Worm (Caenorhabditis elegans) whole organism, late embryonic: ENCODE data around the gene mnk-1.

Source experiments
- C08G9.2 ChIP-seq: sonication (generic microtip); optimal IDR thresholded peaks from 2 replicates; lab custom pipeline; 2016; ENCODE audit warnings: mild to moderate bottlenecking, missing genetic modification characterization, moderate library complexity, missing compliant biosample characterization
- C38D4.7 ChIP-seq: fragments of 200-800 bp; sonication (Bioruptor generic); optimal IDR thresholded peaks from 2 replicates; lab custom pipeline; 2018; ENCODE audit warnings: mild to moderate bottlenecking, missing genetic modification characterization, moderate library complexity, missing compliant biosample characterization
- K09A11.1 ChIP-seq: sonication (generic microtip); optimal IDR thresholded peaks from 2 replicates; lab custom pipeline; 2017; ENCODE audit warnings: antibody characterized with exemption, mild to moderate bottlenecking, missing genetic modification characterization, missing compliant biosample characterization; ENCODE audit not compliant: insufficient read depth
- T23F11.4 ChIP-seq: fragments of 200-800 bp; sonication (Bioruptor generic); optimal IDR thresholded peaks from 2 replicates; lab custom pipeline; 2018; ENCODE audit warnings: mild to moderate bottlenecking, missing genetic modification characterization, missing compliant biosample characterization
- Y22D7AL.16 ChIP-seq: sonication (generic microtip); optimal IDR thresholded peaks from 2 replicates; lab custom pipeline; 2016; ENCODE audit warnings: missing genetic modification characterization, missing compliant biosample characterization
- ahr-1 ChIP-seq: sonication (generic microtip); optimal IDR thresholded peaks from 2 replicates; lab custom pipeline; 2016; ENCODE audit warnings: missing genetic modification characterization, missing compliant biosample characterization
- ceh-18 ChIP-seq: sonication (generic microtip); optimal IDR thresholded peaks from 2 replicates; lab custom pipeline; 2016; ENCODE audit warnings: missing genetic modification characterization, missing compliant biosample characterization
- ceh-30 ChIP-seq: fragments of 150-350 bp; optimal IDR thresholded peaks from 2 replicates; lab custom pipeline; 2014; ENCODE audit warnings: missing biosample characterization, missing genetic modification characterization
- ceh-45 ChIP-seq: fragments of 200-800 bp; sonication (Bioruptor generic); IDR thresholded peaks from 2 replicates; pipeline ENCODE4 v1.3.6; 2022; ENCODE audit warnings: missing genetic modification reagents, missing genetic modification characterization, missing compliant biosample characterization
- ceh-6 ChIP-seq: fragments of 200-800 bp; sonication (Bioruptor generic); optimal IDR thresholded peaks from 2 replicates; lab custom pipeline; 2018; ENCODE audit warnings: mild to moderate bottlenecking, missing genetic modification characterization, missing compliant biosample characterization
- ceh-9 ChIP-seq: sonication (generic microtip); optimal IDR thresholded peaks from 2 replicates; lab custom pipeline; 2016; ENCODE audit warnings: mild to moderate bottlenecking, missing genetic modification characterization, inconsistent platforms, missing compliant biosample characterization
- elt-2 ChIP-seq: sonication (generic microtip); optimal IDR thresholded peaks from 2 replicates; lab custom pipeline; 2016; ENCODE audit warnings: missing genetic modification reagents, missing genetic modification characterization, missing compliant biosample characterization
- elt-4 ChIP-seq: sonication (generic microtip); optimal IDR thresholded peaks from 2 replicates; lab custom pipeline; 2016; ENCODE audit warnings: missing genetic modification characterization, missing compliant biosample characterization
- ets-4 ChIP-seq: sonication (generic microtip); optimal IDR thresholded peaks from 2 replicates; lab custom pipeline; 2016; ENCODE audit warnings: missing genetic modification characterization, missing compliant biosample characterization
- eyg-1 ChIP-seq: sonication (generic microtip); optimal IDR thresholded peaks from 2 replicates; lab custom pipeline; 2016; ENCODE audit warnings: missing genotype, missing genetic modification characterization, missing compliant biosample characterization
- fax-1 ChIP-seq: sonication (generic microtip); optimal IDR thresholded peaks from 2 replicates; lab custom pipeline; 2016; ENCODE audit warnings: missing genotype, missing genetic modification characterization, missing compliant biosample characterization
- fkh-6 ChIP-seq: sonication (generic microtip); optimal IDR thresholded peaks from 2 replicates; lab custom pipeline; 2016; ENCODE audit warnings: missing genetic modification characterization, missing compliant biosample characterization
- gmeb-2 ChIP-seq: sonication (generic microtip); optimal IDR thresholded peaks from 2 replicates; lab custom pipeline; 2016; ENCODE audit warnings: missing genetic modification characterization, inconsistent platforms, missing compliant biosample characterization
- hlh-13 ChIP-seq: fragments of 200-800 bp; sonication (Bioruptor generic); optimal IDR thresholded peaks from 2 replicates; lab custom pipeline; 2018; ENCODE audit warnings: mild to moderate bottlenecking, missing genetic modification characterization, missing compliant biosample characterization
- hlh-15 ChIP-seq: sonication (generic microtip); optimal IDR thresholded peaks from 2 replicates; lab custom pipeline; 2016; ENCODE audit warnings: missing genetic modification characterization, missing compliant biosample characterization
- hlh-6 ChIP-seq: sonication (generic microtip); optimal IDR thresholded peaks from 2 replicates; lab custom pipeline; 2016; ENCODE audit warnings: missing genotype, missing genetic modification characterization, missing compliant biosample characterization
- hlh-8 ChIP-seq: sonication (generic microtip); optimal IDR thresholded peaks from 2 replicates; lab custom pipeline; 2016; ENCODE audit warnings: missing genotype, missing genetic modification characterization, missing compliant biosample characterization
- lim-6 ChIP-seq: sonication (generic microtip); optimal IDR thresholded peaks from 2 replicates; lab custom pipeline; 2016; ENCODE audit warnings: missing genetic modification characterization, missing compliant biosample characterization
- madf-2 ChIP-seq: sonication (generic microtip); optimal IDR thresholded peaks from 2 replicates; lab custom pipeline; 2017; ENCODE audit warnings: missing genetic modification characterization, missing compliant biosample characterization
- nfya-1 ChIP-seq: sonication (generic microtip); optimal IDR thresholded peaks from 2 replicates; lab custom pipeline; 2017; ENCODE audit warnings: missing genetic modification characterization, mild to moderate bottlenecking, missing compliant biosample characterization, antibody characterized with exemption, moderate library complexity
- nhr-11 ChIP-seq: fragments of 150-350 bp; optimal IDR thresholded peaks from 2 replicates; lab custom pipeline; 2014; ENCODE audit warnings: missing biosample characterization, missing genetic modification characterization
- nhr-232 ChIP-seq: sonication (generic microtip); optimal IDR thresholded peaks from 2 replicates; lab custom pipeline; 2016; ENCODE audit warnings: missing genetic modification characterization, missing compliant biosample characterization
- pag-3 ChIP-seq: sonication (generic microtip); optimal IDR thresholded peaks from 2 replicates; lab custom pipeline; 2016; ENCODE audit warnings: missing compliant biosample characterization, missing genetic modification characterization, borderline replicate concordance
- pha-2 ChIP-seq: sonication (generic microtip); optimal IDR thresholded peaks from 2 replicates; lab custom pipeline; 2017; ENCODE audit warnings: mild to moderate bottlenecking, missing genetic modification characterization, missing compliant biosample characterization
- pha-4 ChIP-seq: fragments of 150-350 bp; optimal IDR thresholded peaks from 2 replicates; lab custom pipeline; 2018; ENCODE audit warnings: missing biosample characterization, missing genetic modification reagents, missing genetic modification characterization
- pqm-1 ChIP-seq: sonication (generic microtip); optimal IDR thresholded peaks from 2 replicates; lab custom pipeline; 2016; ENCODE audit warnings: missing genetic modification characterization, missing compliant biosample characterization
- sdc-2 ChIP-seq: sonication (generic microtip); optimal IDR thresholded peaks from 2 replicates; lab custom pipeline; 2016; ENCODE audit warnings: missing genotype, missing genetic modification characterization, missing compliant biosample characterization
- syd-9 ChIP-seq: sonication (generic microtip); optimal IDR thresholded peaks from 2 replicates; lab custom pipeline; 2016; ENCODE audit warnings: mild to moderate bottlenecking, missing genetic modification characterization, moderate library complexity, missing compliant biosample characterization
- ttx-3 ChIP-seq: sonication (generic microtip); optimal IDR thresholded peaks from 2 replicates; lab custom pipeline; 2016; ENCODE audit warnings: missing genetic modification reagents, missing genetic modification characterization, missing compliant biosample characterization
- zip-5 ChIP-seq: sonication (generic microtip); optimal IDR thresholded peaks from 2 replicates; lab custom pipeline; 2016; ENCODE audit warnings: missing genetic modification characterization, missing compliant biosample characterization
- ztf-16 ChIP-seq: sonication (generic microtip); optimal IDR thresholded peaks from 2 replicates; lab custom pipeline; 2017; ENCODE audit warnings: missing genetic modification characterization, missing compliant biosample characterization

The mnk-1 gene

ce11 chrII:10598039-10598438 is 43.2 kb upstream of the mnk-1 start, which contains the start of gene C14A4.8:
Gene C14A4.8, minus strand, starts transcription at chrII:10598139.
- TF ChIP-seq zip-5 (tag; lab: Kevin White, UChicago) (no peak), C38D4.7 (GFP tag; lab: Kevin White, UChicago) (no peak), nhr-11 (tag; lab: Kevin White, UChicago) (no peak), hlh-6 (no peak), madf-2 (no peak), fkh-6 (tag; lab: Kevin White, UChicago) (no peak), ceh-9 (tag; lab: Kevin White, UChicago) (no peak), hlh-8 (tag; lab: Kevin White, UChicago) (no peak)

ce11 chrII:10596462-10596861 is 41.6 kb upstream of the mnk-1 start, which contains the start of gene C14A4.7:
Gene C14A4.7, minus strand, starts transcription at chrII:10596562.
- no peak for TF ChIP-seq pha-2 (tag; lab: Kevin White, UChicago)
- no peak for TF ChIP-seq K09A11.1
- TF ChIP-seq madf-2 = no peak
- no peak for TF ChIP-seq pqm-1 (tag; lab: Kevin White, UChicago)
- no peak for TF ChIP-seq hlh-6
- no peak for TF ChIP-seq gmeb-2 (tag; lab: Kevin White, UChicago)
- no peak for TF ChIP-seq nfya-1
- TF ChIP-seq pag-3 (tag; lab: Kevin White, UChicago) = no peak
- TF ChIP-seq ttx-3 = no peak
- no peak for TF ChIP-seq lim-6 (tag; lab: Kevin White, UChicago)
- no peak for TF ChIP-seq ceh-45 (GFP tag; lab: Robert Waterston, UW)
- no peak for TF ChIP-seq eyg-1 (tag; lab: Kevin White, UChicago)
- TF ChIP-seq Y22D7AL.16 (tag; lab: Kevin White, UChicago) = no peak
- TF ChIP-seq pha-4 (tag; lab: Kevin White, UChicago) = no peak

- TF ChIP-seq ztf-16 (tag; lab: Kevin White, UChicago) (no peak), nhr-232 (tag; lab: Kevin White, UChicago) (no peak), ets-4 (tag; lab: Kevin White, UChicago) (no peak), elt-2 (peak; percentile 94), ceh-6 (GFP tag; lab: Kevin White, UChicago) (no peak), elt-4 (no peak)
Measured at ce11 chrII:10594758-10595157, 39.9 kb upstream of the mnk-1 start, which contains the start of gene C14A4.6. Gene C14A4.6, minus strand, starts transcription at chrII:10594776.

ce11 chrII:10594312-10594711 is 39.5 kb upstream of the mnk-1 start:
- TF ChIP-seq ceh-30 (tag; lab: Kevin White, UChicago) (no peak), C08G9.2 (tag; lab: Kevin White, UChicago) (no peak), ahr-1 (tag; lab: Kevin White, UChicago) (no peak)

ce11 chrII:10592452-10592851 is 37.6 kb upstream of the mnk-1 start, which contains the start of gene crn-5:
Gene crn-5, plus strand, starts transcription at chrII:10592752.
- TF ChIP-seq ceh-18 (tag; lab: Kevin White, UChicago) (no peak), ceh-6 (GFP tag; lab: Kevin White, UChicago) (no peak), syd-9 (no peak), fax-1 (tag; lab: Kevin White, UChicago) (no peak), hlh-15 (no peak), T23F11.4 (GFP tag; lab: Kevin White, UChicago) (no peak), elt-2 (no peak), gmeb-2 (tag; lab: Kevin White, UChicago) (no peak)

- TF ChIP-seq sdc-2 (no peak), lim-6 (tag; lab: Kevin White, UChicago) (no peak), hlh-13 (GFP tag; lab: Kevin White, UChicago) (no peak)
Measured at ce11 chrII:10587742-10588141, 32.9 kb upstream of the mnk-1 start, which contains the start of gene crn-3. Gene crn-3, plus strand, starts transcription at chrII:10588042.
